Fruit fly (Drosophila melanogaster): ENCODE measurements around the gene Tango14.

dm6 chr2L:1147656-1148055, 10.8 kb upstream of the Tango14 start:
- TF ChIP-seq CTCF (optimal IDR thresholded peaks at IDR 0.05) (no peak), CG8478 (optimal IDR thresholded peaks at IDR 0.05) (no peak)

All from S2 (cell line).